Fruit fly (Drosophila melanogaster): ENCODE results near the gene CG8202.

CG8202 gene

DNA sequence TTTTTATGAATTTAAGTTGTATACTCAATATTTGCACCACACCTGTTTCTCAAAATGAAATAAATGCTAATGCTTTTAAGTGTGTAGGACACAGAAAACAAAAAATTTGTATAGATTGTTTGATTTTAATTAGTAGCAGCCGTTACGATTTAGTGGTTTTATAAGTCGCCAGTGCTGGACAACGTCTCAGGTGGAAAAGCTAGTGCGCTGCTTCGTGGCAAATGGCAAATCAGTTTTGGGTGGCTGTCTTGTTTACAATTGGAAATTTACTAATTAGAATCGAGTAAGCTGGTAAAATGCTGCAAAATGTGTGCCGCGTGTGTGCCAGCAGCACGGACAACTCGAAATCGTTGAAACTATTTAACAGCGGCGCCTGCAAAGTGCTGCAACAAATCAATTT lies 5.3 kb upstream of the CG8202 start, which contains the start of gene CG8159:
Gene CG8159, plus strand, starts transcription at position 223 of the 400 bp plus-strand sequence.
- peak; percentile 84 for TF ChIP-seq Med (GFP tag)
- no peak for TF ChIP-seq CG10431 (GFP tag; optimal IDR thresholded peaks at IDR 0.05)
- TF ChIP-seq slou (GFP tag; optimal IDR thresholded peaks at IDR 0.05), result no peak
- TF ChIP-seq Oaz (GFP tag; IDR thresholded peaks at IDR 0.05), result no peak
- no peak for TF ChIP-seq btn (GFP tag; optimal IDR thresholded peaks at IDR 0.05)
- TF ChIP-seq sens (GFP tag), result peak; percentile 47
- no peak for TF ChIP-seq Gsc (GFP tag; IDR thresholded peaks at IDR 0.05)
- peak in 1 of 2 experiments; percentile 94 for TF ChIP-seq Pdp1 (GFP tag; optimal IDR thresholded peaks at IDR 0.05)
- TF ChIP-seq CkIIα-i1 (GFP tag; IDR thresholded peaks at IDR 0.05), result no peak
- peak; percentile 44 for TF ChIP-seq pzg (GFP tag; optimal IDR thresholded peaks at IDR 0.05)
- TF ChIP-seq CG4404 (GFP tag; IDR thresholded peaks at IDR 0.05), result no peak
- TF ChIP-seq CG13287 (GFP tag; IDR thresholded peaks at IDR 0.05; ENCODE audit: partially characterized antibody), result no peak; the same call in 1 of the 2 replicates
- TF ChIP-seq MBD-R2 (GFP tag; IDR thresholded peaks at IDR 0.05), result peak; percentile 85
- TF ChIP-seq Mrtf (GFP tag; IDR thresholded peaks at IDR 0.05), result no peak
- no peak for TF ChIP-seq corto (GFP tag; optimal IDR thresholded peaks at IDR 0.05)
- TF ChIP-seq CG11723 (GFP tag; optimal IDR thresholded peaks at IDR 0.05), result no peak
- peak; percentile 68 for TF ChIP-seq E2f2 (GFP tag; IDR thresholded peaks at IDR 0.05)
- TF ChIP-seq YL-1 (GFP tag; optimal IDR thresholded peaks at IDR 0.05), result no peak
- TF ChIP-seq Six4 (GFP tag; optimal IDR thresholded peaks at IDR 0.05), result no peak
- TF ChIP-seq CG8924 (tag; optimal IDR thresholded peaks at IDR 0.05), result no peak
- TF ChIP-seq Dek (tag; optimal IDR thresholded peaks at IDR 0.05), result no peak
- TF ChIP-seq schlank (tag; optimal IDR thresholded peaks at IDR 0.05), result no peak
- TF ChIP-seq CG2120 (GFP tag; optimal IDR thresholded peaks at IDR 0.05), result peak; percentile 6
- no peak for TF ChIP-seq chn (GFP tag; optimal IDR thresholded peaks at IDR 0.05)
- TF ChIP-seq hb (GFP tag; IDR thresholded peaks at IDR 0.05; ENCODE audit: partially characterized antibody), result no peak
- TF ChIP-seq lmd (GFP tag; IDR thresholded peaks at IDR 0.05), result no peak
- peak; percentile 27 for TF ChIP-seq HmgZ (tag; optimal IDR thresholded peaks at IDR 0.05)
- no peak for TF ChIP-seq otp (GFP tag; IDR thresholded peaks at IDR 0.05)
- peak; percentile 62 for TF ChIP-seq CG4617 (GFP tag; optimal IDR thresholded peaks at IDR 0.05; ENCODE audit: borderline replicate concordance)
- TF ChIP-seq br (optimal IDR thresholded peaks at IDR 0.05), result no peak
- TF ChIP-seq Myb (GFP tag; optimal IDR thresholded peaks at IDR 0.05), result peak; percentile 93
- TF ChIP-seq Rfx (GFP tag; IDR thresholded peaks at IDR 0.05), result 0 out of 2 replicates have a peak, but pooled peaks have one; percentile 15
- TF ChIP-seq ci (GFP tag; IDR thresholded peaks at IDR 0.05), result 0 out of 3 replicates have a peak, but pooled peaks have one; percentile 9
- no peak for TF ChIP-seq Drgx (GFP tag; IDR thresholded peaks at IDR 0.05)
- TF ChIP-seq Elba2 (GFP tag; optimal IDR thresholded peaks at IDR 0.05), result peak; percentile 88
- TF ChIP-seq Bgb (GFP tag; IDR thresholded peaks at IDR 0.05; ENCODE audit: partially characterized antibody), result 0 out of 2 replicates have a peak, but pooled peaks have one; percentile 6
- TF ChIP-seq CG11504 (tag; optimal IDR thresholded peaks at IDR 0.05), result no peak
- no peak for TF ChIP-seq CG2712 (tag; optimal IDR thresholded peaks at IDR 0.05)
- TF ChIP-seq CG4820 (GFP tag; optimal IDR thresholded peaks at IDR 0.05), result no peak
- peak in 1 of 2 experiments; percentile 43 for TF ChIP-seq crp (GFP tag; optimal IDR thresholded peaks at IDR 0.05)
- no peak for TF ChIP-seq CG32532 (GFP tag; IDR thresholded peaks at IDR 0.05)
- TF ChIP-seq bbx (GFP tag; IDR thresholded peaks at IDR 0.05; ENCODE audit: partially characterized antibody), result no peak
- peak; percentile 34; the same call in 1 of the 2 replicates for TF ChIP-seq vvl (GFP tag; IDR thresholded peaks at IDR 0.05)
- TF ChIP-seq jumu (GFP tag; optimal IDR thresholded peaks at IDR 0.05), result no peak
- no peak for TF ChIP-seq CG15073 (GFP tag; optimal IDR thresholded peaks at IDR 0.05)
- TF ChIP-seq ap (GFP tag; IDR thresholded peaks at IDR 0.05), result no peak
- no peak for TF ChIP-seq CG1024 (GFP tag; IDR thresholded peaks at IDR 0.05)
- peak; percentile 81 for TF ChIP-seq CG10267 (tag; optimal IDR thresholded peaks at IDR 0.05)
- TF ChIP-seq ro (GFP tag; IDR thresholded peaks at IDR 0.05), result no peak
- no peak for TF ChIP-seq CG17186 (GFP tag; optimal IDR thresholded peaks at IDR 0.05)
- peak; percentile 7 for TF ChIP-seq gfzf (GFP tag; optimal IDR thresholded peaks at IDR 0.05)
- no peak for TF ChIP-seq ham (GFP tag; IDR thresholded peaks at IDR 0.05)

Data from whole organism, embryonic.